Worm (Caenorhabditis elegans) whole organism, mixed stage, embryonic: ENCODE results near the gene Y54F10BM.21.

Source experiments
- M03D4.4 ChIP-seq: sonication (generic microtip); optimal IDR thresholded peaks from 2 replicates; lab custom pipeline; 2017; ENCODE audit warnings: mild to moderate bottlenecking, missing genetic modification characterization, missing compliant biosample characterization
- bed-3 ChIP-seq: fragments of 200-800 bp; sonication (Bioruptor generic); optimal IDR thresholded peaks from 3 replicates; lab custom pipeline; 2018; ENCODE audit warnings: mild to moderate bottlenecking, missing genetic modification characterization, moderate library complexity, missing compliant biosample characterization
- ceh-39 ChIP-seq: fragments of 150-350 bp; optimal IDR thresholded peaks from 2 replicates; lab custom pipeline; 2014; ENCODE audit warnings: missing biosample characterization, missing genetic modification characterization
- ceh-43 ChIP-seq: fragments of 200-800 bp; sonication (Bioruptor generic); optimal IDR thresholded peaks from 2 replicates; lab custom pipeline; 2018; ENCODE audit warnings: mild to moderate bottlenecking, missing genetic modification characterization, moderate library complexity, missing compliant biosample characterization
- ceh-83 ChIP-seq: fragments of 200-800 bp; sonication (Bioruptor generic); optimal IDR thresholded peaks from 2 replicates; lab custom pipeline; 2018; ENCODE audit warnings: mild to moderate bottlenecking, missing genetic modification characterization, missing compliant biosample characterization
- ces-1 ChIP-seq: fragments of 150-350 bp; optimal IDR thresholded peaks from 2 replicates; lab custom pipeline; 2014; ENCODE audit warnings: missing biosample characterization, missing genetic modification reagents, missing genetic modification characterization
- cnd-1 ChIP-seq: fragments of 200-800 bp; sonication (Bioruptor generic); optimal IDR thresholded peaks from 2 replicates; lab custom pipeline; 2018; ENCODE audit warnings: mild to moderate bottlenecking, missing genetic modification characterization, missing compliant biosample characterization
- drap-1 ChIP-seq: fragments of 200-800 bp; sonication (Bioruptor generic); optimal IDR thresholded peaks from 3 replicates; lab custom pipeline; 2018; ENCODE audit warnings: mild to moderate bottlenecking, missing genetic modification characterization, missing compliant biosample characterization
- elt-1 ChIP-seq: sonication (generic microtip); optimal IDR thresholded peaks from 2 replicates; lab custom pipeline; 2017; ENCODE audit warnings: missing genetic modification characterization, mild to moderate bottlenecking, missing compliant biosample characterization, antibody characterized with exemption, moderate library complexity, borderline replicate concordance; ENCODE audit not compliant: insufficient read depth
- elt-3 ChIP-seq: fragments of 150-350 bp; optimal IDR thresholded peaks from 2 replicates; lab custom pipeline; 2014; ENCODE audit warnings: missing biosample characterization, missing genetic modification characterization
- flh-1 ChIP-seq: fragments of 200-800 bp; sonication (Bioruptor generic); optimal IDR thresholded peaks from 2 replicates; lab custom pipeline; 2018; ENCODE audit warnings: mild to moderate bottlenecking, missing genetic modification characterization, moderate library complexity, missing compliant biosample characterization
- hlh-1 ChIP-seq: fragments of 150-350 bp; optimal IDR thresholded peaks from 2 replicates; lab custom pipeline; 2014; ENCODE audit warnings: missing biosample characterization, missing genetic modification reagents, missing genetic modification characterization
- lin-13 ChIP-seq: fragments of 150-350 bp; optimal IDR thresholded peaks from 2 replicates; lab custom pipeline; 2014; ENCODE audit warnings: missing biosample characterization, missing genetic modification characterization
- lin-32 ChIP-seq: fragments of 200-800 bp; sonication (Bioruptor generic); optimal IDR thresholded peaks from 2 replicates; lab custom pipeline; 2018; ENCODE audit warnings: mild to moderate bottlenecking, missing genetic modification characterization, missing compliant biosample characterization
- mep-1 ChIP-seq: fragments of 150-350 bp; optimal IDR thresholded peaks from 2 replicates; lab custom pipeline; 2017; ENCODE audit warnings: missing biosample characterization, missing genetic modification reagents, missing genetic modification characterization, inconsistent platforms
- nhr-12 ChIP-seq: fragments of 150-350 bp; optimal IDR thresholded peaks from 2 replicates; lab custom pipeline; 2014; ENCODE audit warnings: missing biosample characterization, missing genetic modification characterization
- nhr-2 ChIP-seq: fragments of 150-350 bp; optimal IDR thresholded peaks from 2 replicates; lab custom pipeline; 2014; ENCODE audit warnings: missing biosample characterization, missing genetic modification characterization
- nhr-237 ChIP-seq: fragments of 150-350 bp; optimal IDR thresholded peaks from 2 replicates; lab custom pipeline; 2014; ENCODE audit warnings: missing biosample characterization, missing genetic modification characterization
- nhr-28 ChIP-seq: fragments of 150-350 bp; optimal IDR thresholded peaks from 2 replicates; lab custom pipeline; 2014; ENCODE audit warnings: missing biosample characterization, missing genetic modification characterization
- sem-2 ChIP-seq: fragments of 200-800 bp; sonication (Bioruptor generic); optimal IDR thresholded peaks from 2 replicates; lab custom pipeline; 2018; ENCODE audit warnings: mild to moderate bottlenecking, missing genetic modification characterization, missing compliant biosample characterization
- sptf-1 ChIP-seq: sonication (generic microtip); optimal IDR thresholded peaks from 2 replicates; lab custom pipeline; 2017; ENCODE audit warnings: mild to moderate bottlenecking, missing genetic modification characterization, moderate library complexity, missing compliant biosample characterization
- tbx-8 ChIP-seq: fragments of 200-800 bp; sonication (Bioruptor generic); optimal IDR thresholded peaks from 2 replicates; lab custom pipeline; 2018; ENCODE audit warnings: mild to moderate bottlenecking, missing genetic modification characterization, moderate library complexity, missing compliant biosample characterization
- unc-120 ChIP-seq: sonication (generic microtip); optimal IDR thresholded peaks from 2 replicates; lab custom pipeline; 2017; ENCODE audit warnings: missing genetic modification characterization, missing compliant biosample characterization; ENCODE audit not compliant: poor library complexity, severe bottlenecking
- unc-39 ChIP-seq: fragments of 150-350 bp; optimal IDR thresholded peaks from 2 replicates; lab custom pipeline; 2014; ENCODE audit warnings: missing biosample characterization, missing genetic modification characterization
- unc-62 ChIP-seq: fragments of 150-350 bp; optimal IDR thresholded peaks from 2 replicates; lab custom pipeline; 2014; ENCODE audit warnings: missing biosample characterization, missing genetic modification reagents, missing genetic modification characterization
- zip-8 ChIP-seq: fragments of 150-350 bp; optimal IDR thresholded peaks from 2 replicates; lab custom pipeline; 2014; ENCODE audit warnings: missing biosample characterization, missing genetic modification characterization
- ztf-11 ChIP-seq: fragments of 150-350 bp; optimal IDR thresholded peaks from 2 replicates; lab custom pipeline; 2014; ENCODE audit warnings: missing biosample characterization, missing genetic modification characterization

Y54F10BM.21 gene

ce11 chrIII:2276842-2277241, at the start of gene Y54F10BM.21:
Gene Y54F10BM.21, plus strand, starts transcription at chrIII:2277142.
- TF ChIP-seq nhr-237 (tag; lab: Kevin White, UChicago) (no peak), bed-3 (GFP tag; lab: Kevin White, UChicago) (no peak), ces-1 (GFP tag; lab: Kevin White, UChicago) (no peak), ceh-83 (GFP tag; lab: Kevin White, UChicago) (no peak), sem-2 (no peak), ztf-11 (tag; lab: Kevin White, UChicago) (no peak), flh-1 (GFP tag; lab: Kevin White, UChicago) (no peak), zip-8 (no peak), lin-32 (GFP tag; lab: Kevin White, UChicago) (no peak), sptf-1 (tag; lab: Kevin White, UChicago) (no peak), mep-1 (tag; lab: Kevin White, UChicago) (no peak), unc-120 (tag; lab: Kevin White, UChicago) (no peak), unc-62 (no peak), elt-3 (tag; lab: Kevin White, UChicago) (no peak)

ce11 chrIII:2227407-2227806, 49.5 kb upstream of the Y54F10BM.21 start, which contains the start of gene fbxa-62:
Gene fbxa-62, plus strand, starts transcription at chrIII:2227707.
- TF ChIP-seq elt-1 (tag; lab: Kevin White, UChicago) (no peak), ceh-43 (no peak), ztf-11 (tag; lab: Kevin White, UChicago) (no peak), zip-8 (no peak), drap-1 (GFP tag; lab: Kevin White, UChicago) (no peak), nhr-28 (no peak), elt-3 (tag; lab: Kevin White, UChicago) (no peak), unc-39 (tag; lab: Kevin White, UChicago) (no peak), mep-1 (tag; lab: Kevin White, UChicago) (no peak)

ce11 chrIII:2232360-2232759, 44.6 kb upstream of the Y54F10BM.21 start, which contains the start of gene fbxa-47:
Gene fbxa-47, minus strand, starts transcription at chrIII:2232460.
- TF ChIP-seq flh-1 (GFP tag; lab: Kevin White, UChicago): no peak
- TF ChIP-seq, all 35 proteins: peak for 0

- TF ChIP-seq nhr-12 (tag; lab: Kevin White, UChicago) (no peak), nhr-2 (tag; lab: Kevin White, UChicago) (no peak), unc-120 (tag; lab: Kevin White, UChicago) (no peak), hlh-1 (tag; lab: Kevin White, UChicago) (no peak), elt-1 (tag; lab: Kevin White, UChicago) (no peak), M03D4.4 (tag; lab: Kevin White, UChicago) (no peak), tbx-8 (GFP tag; lab: Kevin White, UChicago) (no peak), ceh-43 (no peak), nhr-28 (no peak), lin-32 (GFP tag; lab: Kevin White, UChicago) (no peak), zip-8 (no peak)
Measured at ce11 chrIII:2233399-2233798, 43.5 kb upstream of the Y54F10BM.21 start.

ce11 chrIII:2234192-2234934, 42.6 kb upstream of the Y54F10BM.21 start, which contains the start of gene C39B5.2:
Gene C39B5.2, plus strand, starts transcription at chrIII:2234884.
- TF ChIP-seq unc-39 (tag; lab: Kevin White, UChicago): no peak
- TF ChIP-seq ceh-39 (tag; lab: Kevin White, UChicago): peak; percentile 80
- peak; percentile 96 for TF ChIP-seq nhr-2 (tag; lab: Kevin White, UChicago)
- TF ChIP-seq nhr-28: no peak
- peak; percentile 12 for TF ChIP-seq mep-1 (tag; lab: Kevin White, UChicago)
- TF ChIP-seq ztf-11 (tag; lab: Kevin White, UChicago): peak; percentile 38
- no peak for TF ChIP-seq M03D4.4 (tag; lab: Kevin White, UChicago)
- TF ChIP-seq zip-8: peak; percentile 99
- TF ChIP-seq sptf-1 (tag; lab: Kevin White, UChicago): no peak
- TF ChIP-seq sem-2: no peak
- peak; percentile 78 for TF ChIP-seq cnd-1
- peak; percentile 28 for TF ChIP-seq lin-13 (tag; lab: Kevin White, UChicago)
